In genomic region chrX:4955788-4956442, dm6 we compare ENCODE assay signal across 2 fruit fly cellular contexts.
TF ChIP-seq lines count a peak whose summit lies in the region.

No protein-coding gene starts in this region.

TF ChIP-seq in whole organism, embryonic, 481 proteins besides CTCF, POLR2A, EP300 and RAD21 (continued from another document and continues in another):
- no peak for TF ChIP-seq D19A (tag; optimal IDR thresholded peaks at IDR 0.05; lab: Kevin White, UChicago)
- TF ChIP-seq YL-1 (GFP tag; optimal IDR thresholded peaks at IDR 0.05; lab: Kevin White, UChicago): no peak
- TF ChIP-seq ttk (GFP tag; IDR thresholded peaks at IDR 0.05; lab: Robert Waterston, UW): no peak
- no peak for TF ChIP-seq Fer1 (GFP tag; optimal IDR thresholded peaks at IDR 0.05; lab: Kevin White, UChicago)
- TF ChIP-seq CG9817 (tag; optimal IDR thresholded peaks at IDR 0.05; lab: Kevin White, UChicago): no peak
- TF ChIP-seq CG9727 (GFP tag; optimal IDR thresholded peaks at IDR 0.05; lab: Kevin White, UChicago): peak; percentile 18
- peak; percentile 37; the same call in 1 of the 2 replicates for TF ChIP-seq Dref (GFP tag; IDR thresholded peaks at IDR 0.05; lab: Robert Waterston, UW)
- TF ChIP-seq dati (GFP tag; IDR thresholded peaks at IDR 0.05; lab: Robert Waterston, UW): no peak
- TF ChIP-seq CrebB (tag; optimal IDR thresholded peaks at IDR 0.05; lab: Kevin White, UChicago): peak; percentile 45
- no peak for TF ChIP-seq CG8388 (GFP tag; optimal IDR thresholded peaks at IDR 0.05; lab: Kevin White, UChicago)
- TF ChIP-seq Bteb2 (GFP tag; optimal IDR thresholded peaks at IDR 0.05; lab: Kevin White, UChicago): no peak
- TF ChIP-seq ATbp (GFP tag; optimal IDR thresholded peaks at IDR 0.05; lab: Kevin White, UChicago): no peak
- no peak for TF ChIP-seq tll (GFP tag; optimal IDR thresholded peaks at IDR 0.05; lab: Kevin White, UChicago)
- TF ChIP-seq oc (tag; optimal IDR thresholded peaks at IDR 0.05; lab: Kevin White, UChicago): no peak
- TF ChIP-seq crc (GFP tag; optimal IDR thresholded peaks at IDR 0.05; lab: Kevin White, UChicago): no peak
- TF ChIP-seq fd96Cb (tag; optimal IDR thresholded peaks at IDR 0.05; lab: Kevin White, UChicago): no peak
- TF ChIP-seq gt (GFP tag; IDR thresholded peaks at IDR 0.05; lab: Robert Waterston, UW): no peak
- TF ChIP-seq CG11504 (tag; optimal IDR thresholded peaks at IDR 0.05; lab: Kevin White, UChicago): no peak
- no peak for TF ChIP-seq mam (GFP tag; optimal IDR thresholded peaks at IDR 0.05; lab: Kevin White, UChicago)
- TF ChIP-seq Hr78 (GFP tag; optimal IDR thresholded peaks at IDR 0.05; lab: Kevin White, UChicago): no peak
- peak; percentile 14 for TF ChIP-seq hkb (optimal IDR thresholded peaks at IDR 0.05; lab: Kevin White, UChicago)
- TF ChIP-seq hkb (GFP tag; IDR thresholded peaks at IDR 0.05; lab: Robert Waterston, UW): peak; percentile 40; the same call in 1 of the 2 replicates
- TF ChIP-seq mld (GFP tag; IDR thresholded peaks at IDR 0.05; lab: Robert Waterston, UW; ENCODE audit: partially characterized antibody): peak; percentile 97
- TF ChIP-seq CG12942 (GFP tag; optimal IDR thresholded peaks at IDR 0.05; lab: Kevin White, UChicago): no peak
- no peak for TF ChIP-seq Six4 (GFP tag; optimal IDR thresholded peaks at IDR 0.05; lab: Kevin White, UChicago)
- no peak for TF ChIP-seq CG17361 (GFP tag; IDR thresholded peaks at IDR 0.05; lab: Robert Waterston, UW)
- no peak for TF ChIP-seq CG7372 (GFP tag; IDR thresholded peaks at IDR 0.05; lab: Robert Waterston, UW)
- TF ChIP-seq CG12299 (tag; optimal IDR thresholded peaks at IDR 0.05; lab: Kevin White, UChicago): no peak
- no peak for TF ChIP-seq CG9609 (GFP tag; optimal IDR thresholded peaks at IDR 0.05; lab: Kevin White, UChicago)
- TF ChIP-seq CG18011 (GFP tag; optimal IDR thresholded peaks at IDR 0.05; lab: Kevin White, UChicago): no peak
- no peak for TF ChIP-seq Sox100B (GFP tag; optimal IDR thresholded peaks at IDR 0.05; lab: Kevin White, UChicago)
- no peak for TF ChIP-seq Adf1 (GFP tag; IDR thresholded peaks at IDR 0.05; lab: Robert Waterston, UW)
- no peak for TF ChIP-seq bcd (GFP tag; optimal IDR thresholded peaks at IDR 0.05; lab: Kevin White, UChicago)
- no peak for TF ChIP-seq HLH54F (GFP tag; optimal IDR thresholded peaks at IDR 0.05; lab: Kevin White, UChicago)
- TF ChIP-seq zen (tag; optimal IDR thresholded peaks at IDR 0.05; lab: Kevin White, UChicago): no peak
- TF ChIP-seq br (optimal IDR thresholded peaks at IDR 0.05; lab: Kevin White, UChicago): no peak
- no peak for TF ChIP-seq PHDP (tag; optimal IDR thresholded peaks at IDR 0.05; lab: Kevin White, UChicago)
- no peak for TF ChIP-seq CG10274 (GFP tag; optimal IDR thresholded peaks at IDR 0.05; lab: Kevin White, UChicago)
- TF ChIP-seq kni (GFP tag; optimal IDR thresholded peaks at IDR 0.05; lab: Kevin White, UChicago): peak; percentile 90
- TF ChIP-seq Sry-β (GFP tag; optimal IDR thresholded peaks at IDR 0.05; lab: Kevin White, UChicago): no peak
- peak; percentile 5 for TF ChIP-seq zf30C (GFP tag; optimal IDR thresholded peaks at IDR 0.05; lab: Kevin White, UChicago)
- no peak for TF ChIP-seq CG13123 (GFP tag; optimal IDR thresholded peaks at IDR 0.05; lab: Kevin White, UChicago)
- peak; percentile 96; the same call in 1 of the 2 replicates for TF ChIP-seq CG42726 (GFP tag; IDR thresholded peaks at IDR 0.05; lab: Robert Waterston, UW; ENCODE audit: partially characterized antibody)
- no peak for TF ChIP-seq chn (GFP tag; optimal IDR thresholded peaks at IDR 0.05; lab: Kevin White, UChicago)
- TF ChIP-seq ro (GFP tag; IDR thresholded peaks at IDR 0.05; lab: Robert Waterston, UW): no peak
- no peak for TF ChIP-seq CG7987 (GFP tag; optimal IDR thresholded peaks at IDR 0.05; lab: Kevin White, UChicago)
- TF ChIP-seq NC2β (GFP tag; optimal IDR thresholded peaks at IDR 0.05; lab: Kevin White, UChicago): no peak
- no peak for TF ChIP-seq CG4282 (GFP tag; optimal IDR thresholded peaks at IDR 0.05; lab: Kevin White, UChicago)
- peak; percentile 12 for TF ChIP-seq CG12391 (tag; optimal IDR thresholded peaks at IDR 0.05; lab: Kevin White, UChicago)
- TF ChIP-seq CG6791 (GFP tag; IDR thresholded peaks at IDR 0.05; lab: Robert Waterston, UW; ENCODE audit: partially characterized antibody): peak; percentile 96
- no peak for TF ChIP-seq Usf (GFP tag; optimal IDR thresholded peaks at IDR 0.05; lab: Kevin White, UChicago)
- no peak for TF ChIP-seq CG6689 (GFP tag; IDR thresholded peaks at IDR 0.05; lab: Robert Waterston, UW)
- no peak for TF ChIP-seq CG1024 (GFP tag; IDR thresholded peaks at IDR 0.05; lab: Robert Waterston, UW)
- TF ChIP-seq ab (GFP tag; optimal IDR thresholded peaks at IDR 0.05; lab: Kevin White, UChicago): no peak
- TF ChIP-seq CG1792 (GFP tag; optimal IDR thresholded peaks at IDR 0.05; lab: Kevin White, UChicago): no peak
- TF ChIP-seq Nf-YB (GFP tag; optimal IDR thresholded peaks at IDR 0.05; lab: Kevin White, UChicago): no peak
- TF ChIP-seq CG8478 (optimal IDR thresholded peaks at IDR 0.05; lab: Kevin White, UChicago): no peak
- peak; percentile 2 for TF ChIP-seq p53 (GFP tag; optimal IDR thresholded peaks at IDR 0.05; lab: Kevin White, UChicago)
- TF ChIP-seq Mad (GFP tag; optimal IDR thresholded peaks at IDR 0.05; lab: Kevin White, UChicago): no peak
- TF ChIP-seq CG7928 (GFP tag; optimal IDR thresholded peaks at IDR 0.05; lab: Kevin White, UChicago): no peak
- no peak for TF ChIP-seq GATAe (GFP tag; conservative IDR thresholded peaks at IDR 0.05; lab: Robert Waterston, UW)
- TF ChIP-seq CG5245 (GFP tag; optimal IDR thresholded peaks at IDR 0.05; lab: Kevin White, UChicago): no peak
- TF ChIP-seq amos (GFP tag; IDR thresholded peaks at IDR 0.05; lab: Robert Waterston, UW; ENCODE audit: partially characterized antibody): peak; percentile 95
- no peak for TF ChIP-seq seq (GFP tag; IDR thresholded peaks at IDR 0.05; lab: Robert Waterston, UW)
- TF ChIP-seq jigr1 (GFP tag; IDR thresholded peaks at IDR 0.05; lab: Robert Waterston, UW): no peak
- no peak for TF ChIP-seq CG14441 (GFP tag; IDR thresholded peaks at IDR 0.05; lab: Robert Waterston, UW)
- TF ChIP-seq croc (GFP tag; conservative IDR thresholded peaks at IDR 0.05; lab: Robert Waterston, UW): no peak
- peak; percentile 23 for TF ChIP-seq CG17385 (GFP tag; optimal IDR thresholded peaks at IDR 0.05; lab: Kevin White, UChicago)
- no peak for TF ChIP-seq fu2 (GFP tag; optimal IDR thresholded peaks at IDR 0.05; lab: Kevin White, UChicago)

TF ChIP-seq in whole organism, prepupa, 60 proteins besides CTCF, POLR2A, EP300 and RAD21 (continued from another document):
- peak; percentile 2 for TF ChIP-seq CG6792 (GFP tag; optimal IDR thresholded peaks at IDR 0.05; lab: Kevin White, UChicago)
- no peak for TF ChIP-seq CG9139 (GFP tag; optimal IDR thresholded peaks at IDR 0.05; lab: Kevin White, UChicago)
- no peak for TF ChIP-seq fd59A (GFP tag; optimal IDR thresholded peaks at IDR 0.05; lab: Kevin White, UChicago)
- no peak for TF ChIP-seq vri (GFP tag; optimal IDR thresholded peaks at IDR 0.05; lab: Kevin White, UChicago)
- TF ChIP-seq dac (GFP tag; optimal IDR thresholded peaks at IDR 0.05; lab: Kevin White, UChicago): no peak
